Worm (Caenorhabditis elegans) whole organism, midembryonic: Measurements from ENCODE around the gene K08H10.10.

Experiments used
- T22C8.4 ChIP-seq: fragments of 200-800 bp; sonication (Bioruptor generic); IDR thresholded peaks from 2 replicates; pipeline ENCODE4 v1.3.6; 2022; ENCODE audit warnings: missing genetic modification characterization, missing compliant biosample characterization
- cog-1 ChIP-seq: sonication (generic microtip); optimal IDR thresholded peaks from 2 replicates; lab custom pipeline; 2016; ENCODE audit warnings: missing genetic modification characterization, missing compliant biosample characterization
- flt-1 ChIP-seq: fragments of 200-800 bp; sonication (Bioruptor generic); IDR thresholded peaks from 2 replicates; pipeline ENCODE4 v1.3.6; 2022; ENCODE audit warnings: missing genetic modification characterization, missing compliant biosample characterization
- klf-2 ChIP-seq: fragments of 200-800 bp; sonication (Bioruptor generic); conservative IDR thresholded peaks from 2 replicates; pipeline ENCODE4 v1.3.6; 2022; ENCODE audit warnings: missing genetic modification reagents, missing genetic modification characterization, missing compliant biosample characterization
- med-1 ChIP-seq: sonication (generic microtip); optimal IDR thresholded peaks from 2 replicates; lab custom pipeline; 2017; ENCODE audit warnings: missing genetic modification characterization, mild to moderate bottlenecking, missing compliant biosample characterization, antibody characterized with exemption, missing genetic modification reagents; ENCODE audit not compliant: insufficient read depth
- ref-1 ChIP-seq: fragments of 200-800 bp; sonication (Bioruptor generic); conservative IDR thresholded peaks from 2 replicates; pipeline ENCODE4 v1.3.6; 2022; ENCODE audit warnings: missing genetic modification reagents, missing genetic modification characterization, missing compliant biosample characterization
- tab-1 ChIP-seq: fragments of 200-800 bp; sonication (Bioruptor generic); IDR thresholded peaks from 2 replicates; pipeline ENCODE4 v1.3.6; 2022; ENCODE audit warnings: missing genetic modification characterization, missing compliant biosample characterization
- ztf-23 ChIP-seq: fragments of 200-800 bp; sonication (Bioruptor generic); IDR thresholded peaks from 2 replicates; pipeline ENCODE4 v1.3.6; 2022; ENCODE audit warnings: missing genetic modification reagents, missing genetic modification characterization, missing compliant biosample characterization
- ztf-29 ChIP-seq: fragments of 200-800 bp; sonication (Bioruptor generic); IDR thresholded peaks from 2 replicates; pipeline ENCODE4 v1.3.6; 2022; ENCODE audit warnings: missing genetic modification reagents, missing genetic modification characterization, missing compliant biosample characterization

Gene K08H10.10

ce11 chrV:10035586-10035985 lies 34.7 kb downstream of the K08H10.10 start:
- no peak for TF ChIP-seq ztf-29 (GFP tag; lab: Robert Waterston, UW)
- TF ChIP-seq ztf-23 (GFP tag; lab: Robert Waterston, UW), result no peak
- TF ChIP-seq T22C8.4 (GFP tag; lab: Robert Waterston, UW), result no peak
- no peak for TF ChIP-seq flt-1 (GFP tag; lab: Robert Waterston, UW)
- TF ChIP-seq med-1 (GFP tag; lab: Kevin White, UChicago), result no peak
- no peak for TF ChIP-seq tab-1 (GFP tag; lab: Robert Waterston, UW)
- no peak for TF ChIP-seq ref-1 (GFP tag; lab: Robert Waterston, UW)
- TF ChIP-seq cog-1 (tag; lab: Kevin White, UChicago), result no peak
- no peak for TF ChIP-seq klf-2 (GFP tag; lab: Robert Waterston, UW)

ce11 chrV:10036275-10036674 lies 35.4 kb downstream of the K08H10.10 start, which contains the start of gene T06E8.2:
Gene T06E8.2, minus strand, starts transcription at chrV:10036413.
- TF ChIP-seq med-1 (GFP tag; lab: Kevin White, UChicago) (no peak), cog-1 (tag; lab: Kevin White, UChicago) (no peak), ztf-29 (GFP tag; lab: Robert Waterston, UW) (no peak), tab-1 (GFP tag; lab: Robert Waterston, UW) (no peak), flt-1 (GFP tag; lab: Robert Waterston, UW) (0 out of 2 replicates have a peak, but pooled peaks have one; percentile 61)

- TF ChIP-seq ztf-29 (GFP tag; lab: Robert Waterston, UW), result no peak
- no peak for TF ChIP-seq flt-1 (GFP tag; lab: Robert Waterston, UW)
These were observed 36.2 kb downstream of the K08H10.10 start, which contains the start of gene F57A8.1 for ce11 chrV:10037040-10037439. Gene F57A8.1, plus strand, starts transcription at chrV:10037340.

ce11 chrV:10039837-10040236 lies 39.0 kb downstream of the K08H10.10 start:
- peak; percentile 60; the same call in 1 of the 2 replicates for TF ChIP-seq ztf-23 (GFP tag; lab: Robert Waterston, UW)
- TF ChIP-seq cog-1 (tag; lab: Kevin White, UChicago), result peak; percentile 29
- TF ChIP-seq flt-1 (GFP tag; lab: Robert Waterston, UW), result 0 out of 2 replicates have a peak, but pooled peaks have one; percentile 61
- TF ChIP-seq med-1 (GFP tag; lab: Kevin White, UChicago), result no peak
- TF ChIP-seq klf-2 (GFP tag; lab: Robert Waterston, UW), result no peak
- 0 out of 2 replicates have a peak, but pooled peaks have one; percentile 52 for TF ChIP-seq tab-1 (GFP tag; lab: Robert Waterston, UW)

- TF ChIP-seq med-1 (GFP tag; lab: Kevin White, UChicago), result no peak
- TF ChIP-seq T22C8.4 (GFP tag; lab: Robert Waterston, UW), result no peak
- TF ChIP-seq ztf-29 (GFP tag; lab: Robert Waterston, UW), result no peak
- TF ChIP-seq ref-1 (GFP tag; lab: Robert Waterston, UW), result no peak
- no peak for TF ChIP-seq flt-1 (GFP tag; lab: Robert Waterston, UW)
- TF ChIP-seq tab-1 (GFP tag; lab: Robert Waterston, UW), result no peak
- TF ChIP-seq klf-2 (GFP tag; lab: Robert Waterston, UW), result no peak
- TF ChIP-seq cog-1 (tag; lab: Kevin White, UChicago), result no peak
These were observed 40.6 kb downstream of the K08H10.10 start for ce11 chrV:10041484-10041883.

- TF ChIP-seq tab-1 (GFP tag; lab: Robert Waterston, UW) (no peak), cog-1 (tag; lab: Kevin White, UChicago) (peak; percentile 63), med-1 (GFP tag; lab: Kevin White, UChicago) (no peak), flt-1 (GFP tag; lab: Robert Waterston, UW) (0 out of 2 replicates have a peak, but pooled peaks have one; percentile 34), T22C8.4 (GFP tag; lab: Robert Waterston, UW) (peak; percentile 50; the same call in 1 of the 2 replicates)
These were observed 41.4 kb downstream of the K08H10.10 start for ce11 chrV:10042254-10042653.

ce11 chrV:10043234-10043796 lies 42.5 kb downstream of the K08H10.10 start, which contains the start of gene T06E8.8:
Gene T06E8.8, plus strand, starts transcription at chrV:10043746.
- no peak for TF ChIP-seq cog-1 (tag; lab: Kevin White, UChicago)
- TF ChIP-seq ref-1 (GFP tag; lab: Robert Waterston, UW), result no peak
- TF ChIP-seq klf-2 (GFP tag; lab: Robert Waterston, UW), result no peak
- no peak for TF ChIP-seq T22C8.4 (GFP tag; lab: Robert Waterston, UW)
- TF ChIP-seq tab-1 (GFP tag; lab: Robert Waterston, UW), result no peak
- TF ChIP-seq ztf-23 (GFP tag; lab: Robert Waterston, UW), result no peak
- TF ChIP-seq flt-1 (GFP tag; lab: Robert Waterston, UW), result no peak
- no peak for TF ChIP-seq med-1 (GFP tag; lab: Kevin White, UChicago)
- no peak for TF ChIP-seq ztf-29 (GFP tag; lab: Robert Waterston, UW)

ce11 chrV:10044735-10045134 lies 43.9 kb downstream of the K08H10.10 start:
- TF ChIP-seq cog-1 (tag; lab: Kevin White, UChicago) (no peak), med-1 (GFP tag; lab: Kevin White, UChicago) (no peak), klf-2 (GFP tag; lab: Robert Waterston, UW) (no peak), ztf-23 (GFP tag; lab: Robert Waterston, UW) (no peak), flt-1 (GFP tag; lab: Robert Waterston, UW) (no peak), tab-1 (GFP tag; lab: Robert Waterston, UW) (no peak), T22C8.4 (GFP tag; lab: Robert Waterston, UW) (no peak), ztf-29 (GFP tag; lab: Robert Waterston, UW) (no peak), ref-1 (GFP tag; lab: Robert Waterston, UW) (no peak)

- TF ChIP-seq ztf-23 (GFP tag; lab: Robert Waterston, UW) (no peak), cog-1 (tag; lab: Kevin White, UChicago) (no peak), med-1 (GFP tag; lab: Kevin White, UChicago) (no peak), T22C8.4 (GFP tag; lab: Robert Waterston, UW) (no peak), klf-2 (GFP tag; lab: Robert Waterston, UW) (no peak), flt-1 (GFP tag; lab: Robert Waterston, UW) (no peak), tab-1 (GFP tag; lab: Robert Waterston, UW) (no peak), ztf-29 (GFP tag; lab: Robert Waterston, UW) (no peak), ref-1 (GFP tag; lab: Robert Waterston, UW) (no peak)
These were observed 45.6 kb downstream of the K08H10.10 start for ce11 chrV:10046503-10046902.
